Worm (Caenorhabditis elegans): Measurements from ENCODE around the gene C16D9.3.

ce11 chrV:8281646-8282045 lies 41.8 kb upstream of the C16D9.3 start:
- TF ChIP-seq mab-5 (tag; optimal IDR thresholded peaks at IDR 0.05) (no peak), mep-1 (tag; optimal IDR thresholded peaks at IDR 0.05) (no peak), ces-1 (GFP tag; optimal IDR thresholded peaks at IDR 0.05) (no peak), ztf-11 (tag; optimal IDR thresholded peaks at IDR 0.05) (no peak), nhr-237 (tag; optimal IDR thresholded peaks at IDR 0.05) (no peak), lsy-2 (tag; optimal IDR thresholded peaks at IDR 0.05) (no peak), unc-62 (GFP tag; optimal IDR thresholded peaks at IDR 0.05) (no peak), pha-4 (tag; optimal IDR thresholded peaks at IDR 0.05) (no peak), nhr-28 (tag; optimal IDR thresholded peaks at IDR 0.05) (no peak)

All from whole organism, mixed stage, embryonic.